Worm (Caenorhabditis elegans) whole organism, early embryonic: ENCODE measurements around the gene kvs-3.

Source experiments
- B0310.2 ChIP-seq: sonication (generic microtip); optimal IDR thresholded peaks from 2 replicates; lab custom pipeline; 2016; ENCODE audit warnings: mild to moderate bottlenecking, missing genetic modification characterization, missing compliant biosample characterization
- aly-1 ChIP-seq: sonication (generic microtip); optimal IDR thresholded peaks from 2 replicates; lab custom pipeline; 2016; ENCODE audit warnings: missing genetic modification characterization, missing compliant biosample characterization
- ama-1 ChIP-seq: fragments of 150-350 bp; optimal IDR thresholded peaks from 2 replicates; lab custom pipeline; 2014
- ceh-13 ChIP-seq: fragments of 200-800 bp; sonication (Bioruptor generic); optimal IDR thresholded peaks from 2 replicates; lab custom pipeline; 2018; ENCODE audit warnings: mild to moderate bottlenecking, missing genetic modification characterization, missing compliant biosample characterization
- ets-7 ChIP-seq: sonication (generic microtip); optimal IDR thresholded peaks from 2 replicates; lab custom pipeline; 2016; ENCODE audit warnings: missing genotype, missing genetic modification characterization, missing compliant biosample characterization
- flt-1 ChIP-seq: fragments of 200-800 bp; sonication (Bioruptor generic); IDR thresholded peaks from 2 replicates; pipeline ENCODE4 v1.3.6; 2022; ENCODE audit warnings: missing genetic modification characterization, missing compliant biosample characterization
- hmbx-1 ChIP-seq: sonication (generic microtip); optimal IDR thresholded peaks from 2 replicates; lab custom pipeline; 2016; ENCODE audit warnings: mild to moderate bottlenecking, missing genetic modification characterization, missing compliant biosample characterization
- hmg-4 ChIP-seq: fragments of 200-800 bp; sonication (Bioruptor generic); optimal IDR thresholded peaks from 2 replicates; lab custom pipeline; 2018; ENCODE audit warnings: mild to moderate bottlenecking, missing genetic modification characterization, missing compliant biosample characterization
- hnd-1 ChIP-seq: sonication (generic microtip); optimal IDR thresholded peaks from 2 replicates; lab custom pipeline; 2016; ENCODE audit warnings: missing genetic modification characterization, missing compliant biosample characterization
- pes-1 ChIP-seq: fragments of 200-800 bp; sonication (Bioruptor generic); IDR thresholded peaks from 2 replicates; pipeline ENCODE4 v1.3.6; 2022; ENCODE audit warnings: missing genetic modification reagents, missing genetic modification characterization, missing compliant biosample characterization
- scrt-1 ChIP-seq: fragments of 200-800 bp; sonication (Bioruptor generic); IDR thresholded peaks from 2 replicates; pipeline ENCODE4 v1.3.6; 2022; ENCODE audit warnings: missing genetic modification characterization, missing compliant biosample characterization
- sea-1 ChIP-seq: fragments of 200-800 bp; sonication (Bioruptor generic); conservative IDR thresholded peaks from 2 replicates; pipeline ENCODE4 v1.3.6; 2022; ENCODE audit warnings: missing genetic modification characterization, missing compliant biosample characterization
- tbx-11 ChIP-seq: fragments of 200-800 bp; sonication (Bioruptor generic); IDR thresholded peaks from 2 replicates; pipeline ENCODE4 v1.3.6; 2022; ENCODE audit warnings: missing genetic modification characterization, missing compliant biosample characterization
- tbx-37 ChIP-seq: fragments of 200-800 bp; sonication (Bioruptor generic); conservative IDR thresholded peaks from 2 replicates; pipeline ENCODE4 v1.3.6; 2022; ENCODE audit warnings: missing genetic modification reagents, missing genetic modification characterization, missing compliant biosample characterization

- no peak for TF ChIP-seq tbx-11 (GFP tag; lab: Robert Waterston, UW)
- no peak for TF ChIP-seq ama-1
- TF ChIP-seq pes-1 = no peak
- no peak for TF ChIP-seq tbx-37 (GFP tag; lab: Robert Waterston, UW)
- TF ChIP-seq ceh-13 (GFP tag; lab: Kevin White, UChicago) = no peak
- TF ChIP-seq ets-7 (tag; lab: Kevin White, UChicago) = no peak
- TF ChIP-seq hmbx-1 (tag; lab: Kevin White, UChicago) = no peak
- TF ChIP-seq B0310.2 (tag; lab: Kevin White, UChicago) = no peak
- no peak for TF ChIP-seq flt-1
- TF ChIP-seq scrt-1 = no peak
- TF ChIP-seq aly-1 = no peak
- no peak for TF ChIP-seq sea-1 (GFP tag; lab: Robert Waterston, UW)
- TF ChIP-seq hnd-1 (tag; lab: Kevin White, UChicago) = no peak
- TF ChIP-seq hmg-4 (GFP tag; lab: Kevin White, UChicago) = no peak
Measured at ce11 chrV:9287460-9287859, 30.7 kb upstream of the kvs-3 start, which contains the start of gene lron-2.
